Fruit fly (Drosophila melanogaster): ENCODE data around the gene Arpc4.

- no peak for TF ChIP-seq CG32121 (GFP tag; IDR thresholded peaks at IDR 0.05)
- TF ChIP-seq CG8301 (tag; optimal IDR thresholded peaks at IDR 0.05): no peak
- no peak for TF ChIP-seq Ets98B (GFP tag; IDR thresholded peaks at IDR 0.05)
- no peak for TF ChIP-seq CG8159 (tag; optimal IDR thresholded peaks at IDR 0.05)
- TF ChIP-seq CG17806 (tag; optimal IDR thresholded peaks at IDR 0.05): no peak
- no peak for TF ChIP-seq EcR (GFP tag; optimal IDR thresholded peaks at IDR 0.05)
- TF ChIP-seq CG13204 (GFP tag; optimal IDR thresholded peaks at IDR 0.05): no peak
- TF ChIP-seq CG14655 (GFP tag; optimal IDR thresholded peaks at IDR 0.05): no peak
- no peak for TF ChIP-seq CG10348 (GFP tag; IDR thresholded peaks at IDR 0.05)
- no peak for TF ChIP-seq Pif1B (GFP tag; optimal IDR thresholded peaks at IDR 0.05)
- TF ChIP-seq fd96Ca (GFP tag; IDR thresholded peaks at IDR 0.05): no peak
- TF ChIP-seq CG9948 (tag; optimal IDR thresholded peaks at IDR 0.05): no peak
Observed at dm6 chr2L:6099270-6099644, 25.7 kb upstream of the Arpc4 start.
